Worm (Caenorhabditis elegans): ENCODE results near the gene kcmf-1.
A peak's percentile ranks its signal among the peaks of the same experiment; 100 is the strongest.

- TF ChIP-seq jun-1 (tag; optimal IDR thresholded peaks at IDR 0.05) (no peak), nhr-237 (tag; optimal IDR thresholded peaks at IDR 0.05) (no peak), mdl-1 (tag; optimal IDR thresholded peaks at IDR 0.05) (peak in 1 of 2 experiments; percentile 23), ceh-62 (tag; optimal IDR thresholded peaks at IDR 0.05) (no peak), F10B5.3 (tag; optimal IDR thresholded peaks at IDR 0.05) (no peak), aha-1 (tag) (no peak), ztf-7 (tag; optimal IDR thresholded peaks at IDR 0.05) (no peak), ceh-82 (tag; optimal IDR thresholded peaks at IDR 0.05) (no peak), nhr-28 (tag; optimal IDR thresholded peaks at IDR 0.05) (peak; percentile 48), mxl-3 (GFP tag; optimal IDR thresholded peaks at IDR 0.05) (no peak), aly-2 (tag; optimal IDR thresholded peaks at IDR 0.05) (no peak), ces-1 (GFP tag; optimal IDR thresholded peaks at IDR 0.05) (no peak)
Observed at ce11 chrIII:7872776-7873175, 43.6 kb downstream of the kcmf-1 start.

Data from whole organism, L4 larva.